Fruit fly (Drosophila melanogaster) whole organism, embryonic: Measurements from ENCODE around the gene Acp29AB.

Experiments
- CG10321 ChIP-seq: fragments of 200-800 bp; sonication (Bioruptor generic); IDR thresholded peaks from 2 replicates; pipeline ENCODE4 v1.3.6; 2022; ENCODE audit warnings: missing biosample characterization, missing genetic modification characterization
- CG10654 ChIP-seq: fragments of 200-800 bp; sonication (Bioruptor generic); optimal IDR thresholded peaks from 2 replicates; lab custom pipeline; 2016; ENCODE audit warnings: missing biosample characterization, missing genetic modification characterization
- CG11093 ChIP-seq: fragments of 200-800 bp; sonication (Bioruptor generic); IDR thresholded peaks from 3 replicates; pipeline ENCODE4 v1.3.6; 2022; ENCODE audit warnings: missing biosample characterization, missing genetic modification characterization
- CG14667 ChIP-seq: fragments of 200-800 bp; sonication (Bioruptor generic); IDR thresholded peaks from 2 replicates; pipeline ENCODE4 v1.3.6; 2022; ENCODE audit warnings: missing biosample characterization, missing genetic modification characterization
- CG15073 ChIP-seq: fragments of 200-800 bp; sonication (Bioruptor generic); optimal IDR thresholded peaks from 2 replicates; lab custom pipeline; 2016; ENCODE audit warnings: missing biosample characterization, missing genetic modification characterization
- CG15479 ChIP-seq: fragments of 200-800 bp; sonication (Bioruptor generic); optimal IDR thresholded peaks from 3 replicates; lab custom pipeline; 2019; ENCODE audit warnings: missing biosample characterization, mild to moderate bottlenecking, missing genetic modification characterization, moderate library complexity
- CG17568 ChIP-seq: fragments of 200-800 bp; sonication (Bioruptor generic); optimal IDR thresholded peaks from 2 replicates; lab custom pipeline; 2018; ENCODE audit warnings: missing biosample characterization, mild to moderate bottlenecking, missing genetic modification characterization, moderate library complexity
- CG17912 ChIP-seq: fragments of 200-800 bp; sonication (Bioruptor generic); optimal IDR thresholded peaks from 2 replicates; lab custom pipeline; 2018; ENCODE audit warnings: missing biosample characterization, mild to moderate bottlenecking, missing genetic modification characterization
- CG2678 ChIP-seq: fragments of 200-800 bp; sonication (Bioruptor generic); optimal IDR thresholded peaks from 3 replicates; lab custom pipeline; 2019; ENCODE audit warnings: missing biosample characterization, mild to moderate bottlenecking, missing genetic modification characterization, moderate library complexity
- CG31441 ChIP-seq: fragments of 200-800 bp; sonication (Bioruptor generic); IDR thresholded peaks from 2 replicates; pipeline ENCODE4 v1.3.6; 2022; ENCODE audit warnings: missing biosample characterization, missing genetic modification characterization
- CG4282 ChIP-seq: fragments of 200-800 bp; sonication (Bioruptor generic); optimal IDR thresholded peaks from 2 replicates; lab custom pipeline; 2016; ENCODE audit warnings: missing biosample characterization, missing genetic modification characterization
- CG6689 ChIP-seq: fragments of 200-800 bp; sonication (Bioruptor generic); IDR thresholded peaks from 2 replicates; pipeline ENCODE4 v1.3.6; 2022; ENCODE audit warnings: missing biosample characterization, missing genetic modification characterization
- CG6854 ChIP-seq: fragments of 200-800 bp; sonication (Bioruptor generic); optimal IDR thresholded peaks from 3 replicates; lab custom pipeline; 2017; ENCODE audit warnings: missing biosample characterization, mild to moderate bottlenecking, missing genetic modification characterization
- CG9727 ChIP-seq: fragments of 200-800 bp; sonication (Bioruptor generic); optimal IDR thresholded peaks from 3 replicates; lab custom pipeline; 2017; ENCODE audit warnings: missing biosample characterization, mild to moderate bottlenecking, missing genetic modification characterization
- CG9876 ChIP-seq: fragments of 200-800 bp; sonication (Bioruptor generic); optimal IDR thresholded peaks from 2 replicates; lab custom pipeline; 2016; ENCODE audit warnings: missing biosample characterization, missing genetic modification characterization
- CG9932 ChIP-seq: fragments of 200-800 bp; sonication (Bioruptor generic); IDR thresholded peaks from 2 replicates; pipeline ENCODE4 v1.3.6; 2022; ENCODE audit warnings: missing biosample characterization, missing genetic modification characterization
- Dip2 ChIP-seq: fragments of 200-800 bp; sonication (Bioruptor generic); IDR thresholded peaks from 2 replicates; pipeline ENCODE4 v1.3.6; 2022; ENCODE audit warnings: missing biosample characterization, missing genetic modification characterization
- Dref ChIP-seq: fragments of 200-800 bp; sonication (Bioruptor generic); IDR thresholded peaks from 2 replicates; pipeline ENCODE4 v1.3.6; 2022; ENCODE audit warnings: missing biosample characterization, missing genetic modification characterization
- E2f2 ChIP-seq: fragments of 200-800 bp; sonication (Bioruptor generic); IDR thresholded peaks from 2 replicates; pipeline ENCODE4 v1.3.6; 2022; ENCODE audit warnings: missing biosample characterization, missing genetic modification characterization
- Gug ChIP-seq: fragments of 200-800 bp; sonication (Bioruptor generic); IDR thresholded peaks from 4 replicates; pipeline ENCODE4 v1.3.6; 2022; ENCODE audit warnings: missing biosample characterization, missing genetic modification characterization
- MBD-R2 ChIP-seq: fragments of 200-800 bp; sonication (Bioruptor generic); IDR thresholded peaks from 2 replicates; pipeline ENCODE4 v1.3.6; 2022; ENCODE audit warnings: missing biosample characterization, missing genetic modification characterization
- MTF-1 ChIP-seq: fragments of 200-800 bp; sonication (Bioruptor generic); optimal IDR thresholded peaks from 2 replicates; lab custom pipeline; 2018; ENCODE audit warnings: missing biosample characterization, mild to moderate bottlenecking, missing genetic modification characterization, borderline replicate concordance
- Meics ChIP-seq: fragments of 200-800 bp; sonication (Bioruptor generic); optimal IDR thresholded peaks from 2 replicates; lab custom pipeline; 2017; ENCODE audit warnings: missing biosample characterization, mild to moderate bottlenecking, missing genetic modification characterization
- Opbp ChIP-seq: fragments of 200-800 bp; sonication (Bioruptor generic); IDR thresholded peaks from 3 replicates; pipeline ENCODE4 v1.3.6; 2022; ENCODE audit warnings: missing biosample characterization, missing genetic modification characterization; ENCODE audit not compliant: partially characterized antibody
- PHDP ChIP-seq: fragments of 200-800 bp; sonication (Bioruptor generic); optimal IDR thresholded peaks from 3 replicates; lab custom pipeline; 2018; ENCODE audit warnings: missing biosample characterization, mild to moderate bottlenecking, missing genetic modification characterization, moderate library complexity
- Ravus ChIP-seq: fragments of 200-800 bp; sonication (Bioruptor generic); IDR thresholded peaks from 2 replicates; pipeline ENCODE4 v1.3.6; 2022; ENCODE audit warnings: missing biosample characterization, missing genetic modification characterization
- Rfx ChIP-seq: fragments of 200-800 bp; sonication (Bioruptor generic); IDR thresholded peaks from 2 replicates; pipeline ENCODE4 v1.3.6; 2022; ENCODE audit warnings: missing biosample characterization, missing genetic modification characterization
- Sin3A ChIP-seq: fragments of >200 bp; optimal IDR thresholded peaks from 2 replicates; lab custom pipeline; 2018
- Sox100B ChIP-seq: fragments of 200-800 bp; sonication (Bioruptor generic); optimal IDR thresholded peaks from 3 replicates; lab custom pipeline; 2018; ENCODE audit warnings: missing biosample characterization, mild to moderate bottlenecking, missing genetic modification characterization
- az2 ChIP-seq: fragments of 200-800 bp; sonication (Bioruptor generic); optimal IDR thresholded peaks from 3 replicates; lab custom pipeline; 2016; ENCODE audit warnings: missing biosample characterization, missing genetic modification characterization
- cg ChIP-seq: fragments of 200-800 bp; sonication (Bioruptor generic); optimal IDR thresholded peaks from 3 replicates; lab custom pipeline; 2019; ENCODE audit warnings: missing biosample characterization, mild to moderate bottlenecking, missing genetic modification characterization, moderate library complexity
- chn ChIP-seq: fragments of 200-800 bp; sonication (Bioruptor generic); optimal IDR thresholded peaks from 2 replicates; lab custom pipeline; 2016; ENCODE audit warnings: missing biosample characterization, missing genetic modification characterization
- cwo ChIP-seq: fragments of 200-800 bp; sonication (Bioruptor generic); optimal IDR thresholded peaks from 3 replicates; lab custom pipeline; 2017; ENCODE audit warnings: missing biosample characterization, missing genetic modification characterization, mild to moderate bottlenecking, moderate library complexity, missing genetic modification reagents
- da ChIP-seq: fragments of 200-800 bp; sonication (Bioruptor generic); optimal IDR thresholded peaks from 2 replicates; lab custom pipeline; 2016; ENCODE audit warnings: missing biosample characterization, missing genetic modification characterization
- disco-r ChIP-seq: fragments of 200-800 bp; sonication (Bioruptor generic); optimal IDR thresholded peaks from 2 replicates; lab custom pipeline; 2016; ENCODE audit warnings: missing biosample characterization, missing genetic modification characterization
- fd3F ChIP-seq: fragments of 200-800 bp; sonication (Bioruptor generic); optimal IDR thresholded peaks from 2 replicates; lab custom pipeline; 2018; ENCODE audit warnings: missing biosample characterization, mild to moderate bottlenecking, missing genetic modification characterization, moderate library complexity
- gcm2 ChIP-seq: fragments of 200-800 bp; sonication (Bioruptor generic); optimal IDR thresholded peaks from 2 replicates; lab custom pipeline; 2016; ENCODE audit warnings: missing biosample characterization, missing genetic modification characterization
- knrl ChIP-seq: fragments of 200-800 bp; sonication (Bioruptor generic); IDR thresholded peaks from 3 replicates; pipeline ENCODE4 v1.3.6; 2022; ENCODE audit warnings: missing biosample characterization, missing genetic modification characterization; ENCODE audit not compliant: partially characterized antibody
- lmd ChIP-seq: fragments of 200-800 bp; sonication (Bioruptor generic); IDR thresholded peaks from 2 replicates; pipeline ENCODE4 v1.3.6; 2022; ENCODE audit warnings: missing biosample characterization, missing genetic modification characterization
- luna ChIP-seq: fragments of 200-800 bp; sonication (Bioruptor generic); optimal IDR thresholded peaks from 2 replicates; lab custom pipeline; 2016; ENCODE audit warnings: missing biosample characterization, missing genetic modification characterization
- nau ChIP-seq: fragments of 200-800 bp; sonication (Bioruptor generic); optimal IDR thresholded peaks from 3 replicates; lab custom pipeline; 2017; ENCODE audit warnings: missing biosample characterization, mild to moderate bottlenecking, missing genetic modification characterization, missing genetic modification reagents
- pum ChIP-seq: fragments of 200-800 bp; sonication (Bioruptor generic); optimal IDR thresholded peaks from 2 replicates; lab custom pipeline; 2016; ENCODE audit warnings: missing biosample characterization, missing genetic modification characterization
- pzg ChIP-seq: fragments of 200-800 bp; sonication (Bioruptor generic); optimal IDR thresholded peaks from 3 replicates; lab custom pipeline; 2018; ENCODE audit warnings: missing biosample characterization, mild to moderate bottlenecking, missing genetic modification characterization, moderate library complexity
- repo ChIP-seq: fragments of 200-800 bp; sonication (Bioruptor generic); optimal IDR thresholded peaks from 2 replicates; lab custom pipeline; 2016; ENCODE audit warnings: missing biosample characterization, missing genetic modification characterization
- salm ChIP-seq: fragments of 200-800 bp; sonication (Bioruptor generic); optimal IDR thresholded peaks from 2 replicates; lab custom pipeline; 2018; ENCODE audit warnings: missing biosample characterization, mild to moderate bottlenecking, missing genetic modification characterization
- sc ChIP-seq, 3 experiments: fragments of >200 bp in 2 of 3; fragments of 200-800 bp in 1 of 3; sonication (Bioruptor generic) in 1 of 3; optimal IDR thresholded peaks; 2 replicates in 2 of 3; 3 replicates in 1 of 3; lab custom pipeline; 2017; ENCODE audit warnings: mild to moderate bottlenecking in 1 of 3, missing biosample characterization in 1 of 3, missing genetic modification characterization in 1 of 3, missing genetic modification reagents in 1 of 3
- sens ChIP-seq: fragments of 200-800 bp; sonication (Bioruptor generic); peaks from one replicate; lab custom pipeline; 2016; ENCODE audit warnings: missing biosample characterization, missing genetic modification characterization
- slbo ChIP-seq: fragments of 200-800 bp; sonication (Bioruptor generic); IDR thresholded peaks from 2 replicates; pipeline ENCODE4 v1.3.6; 2022; ENCODE audit warnings: missing biosample characterization, missing genetic modification characterization
- slp2 ChIP-seq: fragments of 200-800 bp; sonication (Bioruptor generic); optimal IDR thresholded peaks from 2 replicates; lab custom pipeline; 2016; ENCODE audit warnings: missing biosample characterization, missing genetic modification characterization
- tup ChIP-seq: fragments of 200-800 bp; sonication (Bioruptor generic); optimal IDR thresholded peaks from 2 replicates; lab custom pipeline; 2016; ENCODE audit warnings: missing biosample characterization, mild to moderate bottlenecking, missing genetic modification characterization, moderate library complexity
- vvl ChIP-seq: fragments of 200-800 bp; sonication (Bioruptor generic); IDR thresholded peaks from 2 replicates; pipeline ENCODE4 v1.3.6; 2022; ENCODE audit warnings: missing biosample characterization, missing genetic modification characterization

Gene Acp29AB

DNA sequence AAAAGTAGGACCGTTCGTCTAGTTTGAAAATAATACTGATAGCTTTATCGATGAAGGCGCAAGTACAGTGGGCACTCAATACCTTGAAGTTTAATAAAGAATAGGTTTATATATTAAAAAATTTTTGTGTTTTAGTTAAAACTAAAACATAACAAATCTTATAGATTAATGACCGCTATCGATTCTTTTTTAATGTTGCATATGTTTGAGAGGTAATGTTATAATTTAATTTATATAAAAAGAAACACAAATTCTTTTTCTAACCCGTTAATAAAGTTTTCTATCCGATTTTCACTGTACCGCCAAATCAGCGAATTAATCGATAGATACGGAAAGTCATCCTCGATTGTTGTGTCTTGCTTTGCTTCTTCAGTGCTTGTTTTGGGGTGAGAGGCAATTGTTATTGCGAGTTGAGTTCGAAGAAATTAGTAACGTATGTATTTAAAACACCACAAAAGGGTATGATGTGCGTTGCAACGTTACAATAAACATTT lies 8.9 kb downstream of the Acp29AB start, which contains the start of the genes Dad1 and CG13384 (continued):
- no peak for TF ChIP-seq disco-r (GFP tag; lab: Kevin White, UChicago)
- peak; percentile 33; the same call in 1 of the 3 replicates for TF ChIP-seq Opbp
- peak; percentile 93 for TF ChIP-seq Sox100B (GFP tag; lab: Kevin White, UChicago)
- TF ChIP-seq CG31441 = peak; percentile 97
- TF ChIP-seq Dref (GFP tag; lab: Robert Waterston, UW) = peak; percentile 61
- TF ChIP-seq Gug (GFP tag; lab: Robert Waterston, UW) = peak; percentile 78
- TF ChIP-seq az2 (GFP tag; lab: Kevin White, UChicago) = peak; percentile 92
- peak; percentile 85 for TF ChIP-seq CG11093 (GFP tag; lab: Robert Waterston, UW)
- TF ChIP-seq fd3F (GFP tag; lab: Kevin White, UChicago) = peak; percentile 92
- TF ChIP-seq lmd (GFP tag; lab: Robert Waterston, UW) = peak; percentile 93
- TF ChIP-seq luna (GFP tag; lab: Kevin White, UChicago) = no peak
- TF ChIP-seq CG9932 (GFP tag; lab: Robert Waterston, UW) = peak; percentile 97
- TF ChIP-seq cwo (GFP tag; lab: Kevin White, UChicago) = peak; percentile 90
- TF ChIP-seq repo (GFP tag; lab: Kevin White, UChicago) = no peak
- TF ChIP-seq Rfx (GFP tag; lab: Robert Waterston, UW) = peak; percentile 95
- peak; percentile 87 for TF ChIP-seq salm (tag; lab: Kevin White, UChicago)
- TF ChIP-seq CG6689 = peak; percentile 94
- TF ChIP-seq sc (optimal IDR thresholded peaks at IDR 0.05; lab: Kevin White, UChicago) = no peak
- TF ChIP-seq sc (GFP tag; optimal IDR thresholded peaks at IDR 0.05; lab: Kevin White, UChicago) = peak; percentile 72
- TF ChIP-seq Sin3A = no peak
- TF ChIP-seq Ravus (GFP tag; lab: Robert Waterston, UW) = peak; percentile 46
- TF ChIP-seq Dip2 (GFP tag; lab: Robert Waterston, UW) = 0 out of 2 replicates have a peak, but pooled peaks have one; percentile 35
- TF ChIP-seq CG17912 (GFP tag; lab: Kevin White, UChicago) = peak; percentile 31
- peak; percentile 48 for TF ChIP-seq pum
- TF ChIP-seq sens = peak; percentile 68
- peak; percentile 68 for TF ChIP-seq chn (GFP tag; lab: Kevin White, UChicago)
- TF ChIP-seq CG6854 = peak; percentile 88
- TF ChIP-seq cg (GFP tag; lab: Kevin White, UChicago) = no peak
- TF ChIP-seq CG2678 (tag; lab: Kevin White, UChicago) = peak; percentile 97
- no peak for TF ChIP-seq gcm2
- peak; percentile 65; the same call in 1 of the 2 replicates for TF ChIP-seq MBD-R2 (GFP tag; lab: Robert Waterston, UW)
- TF ChIP-seq CG17568 = peak; percentile 76
- TF ChIP-seq vvl = peak; percentile 95
- peak; percentile 1 for TF ChIP-seq CG9876 (GFP tag; lab: Kevin White, UChicago)
- TF ChIP-seq tup = peak; percentile 45
- peak; percentile 96 for TF ChIP-seq slbo (GFP tag; lab: Robert Waterston, UW)
- no peak for TF ChIP-seq slp2 (GFP tag; lab: Kevin White, UChicago)
- TF ChIP-seq CG15073 (GFP tag; lab: Kevin White, UChicago) = peak; percentile 43
- TF ChIP-seq CG14667 (GFP tag; lab: Robert Waterston, UW) = peak; percentile 90
- TF ChIP-seq CG10321 = peak; percentile 79
- TF ChIP-seq CG10654 (GFP tag; lab: Kevin White, UChicago) = peak; percentile 80
- peak; percentile 34 for TF ChIP-seq pzg (GFP tag; lab: Kevin White, UChicago)
- peak; percentile 95 for TF ChIP-seq Meics (GFP tag; lab: Kevin White, UChicago)
- peak; percentile 71 for TF ChIP-seq E2f2
- TF ChIP-seq knrl = peak; percentile 62
- TF ChIP-seq PHDP (tag; lab: Kevin White, UChicago) = peak; percentile 96
- TF ChIP-seq CG9727 (GFP tag; lab: Kevin White, UChicago) = peak; percentile 93
- peak; percentile 44 for TF ChIP-seq CG15479 (GFP tag; lab: Kevin White, UChicago)
- TF ChIP-seq da = no peak
- TF ChIP-seq nau = no peak
- peak; percentile 64 for TF ChIP-seq MTF-1 (GFP tag; lab: Kevin White, UChicago)
- TF ChIP-seq CG4282 (GFP tag; lab: Kevin White, UChicago) = no peak
